Worm (Caenorhabditis elegans): ENCODE data around the gene T12A7.10.

T12A7.10 gene

ce11 chrIV:11771064-11771463 is 16.2 kb upstream of the T12A7.10 start:
- TF ChIP-seq ztf-4 (tag; optimal IDR thresholded peaks at IDR 0.05) (no peak), jun-1 (tag; optimal IDR thresholded peaks at IDR 0.05) (no peak), ceh-82 (tag; optimal IDR thresholded peaks at IDR 0.05) (no peak), mdl-1 (tag; optimal IDR thresholded peaks at IDR 0.05) (no peak), ceh-16 (tag; optimal IDR thresholded peaks at IDR 0.05) (no peak), lin-15B (tag; optimal IDR thresholded peaks at IDR 0.05) (no peak), nhr-12 (tag; optimal IDR thresholded peaks at IDR 0.05) (no peak), sea-2 (GFP tag; optimal IDR thresholded peaks at IDR 0.05) (no peak), pqm-1 (tag; optimal IDR thresholded peaks at IDR 0.05) (peak; percentile 43), nhr-237 (tag; optimal IDR thresholded peaks at IDR 0.05) (no peak), elt-2 (tag; optimal IDR thresholded peaks at IDR 0.05) (peak; percentile 91), pha-4 (tag; optimal IDR thresholded peaks at IDR 0.05) (peak; percentile 7), egl-5 (tag; optimal IDR thresholded peaks at IDR 0.05) (no peak), ztf-11 (tag; optimal IDR thresholded peaks at IDR 0.05) (no peak), skn-1 (tag; optimal IDR thresholded peaks at IDR 0.05) (no peak), egl-27 (tag; optimal IDR thresholded peaks at IDR 0.05) (no peak), unc-62 (GFP tag; optimal IDR thresholded peaks at IDR 0.05) (no peak), snpc-4 (tag; optimal IDR thresholded peaks at IDR 0.05) (no peak), nfya-1 (tag; optimal IDR thresholded peaks at IDR 0.05; ENCODE audit: insufficient read depth) (no peak), aly-2 (tag; optimal IDR thresholded peaks at IDR 0.05) (no peak), nhr-43 (tag; optimal IDR thresholded peaks at IDR 0.05; ENCODE audit: poor library complexity, severe bottlenecking) (no peak)

DNA sequence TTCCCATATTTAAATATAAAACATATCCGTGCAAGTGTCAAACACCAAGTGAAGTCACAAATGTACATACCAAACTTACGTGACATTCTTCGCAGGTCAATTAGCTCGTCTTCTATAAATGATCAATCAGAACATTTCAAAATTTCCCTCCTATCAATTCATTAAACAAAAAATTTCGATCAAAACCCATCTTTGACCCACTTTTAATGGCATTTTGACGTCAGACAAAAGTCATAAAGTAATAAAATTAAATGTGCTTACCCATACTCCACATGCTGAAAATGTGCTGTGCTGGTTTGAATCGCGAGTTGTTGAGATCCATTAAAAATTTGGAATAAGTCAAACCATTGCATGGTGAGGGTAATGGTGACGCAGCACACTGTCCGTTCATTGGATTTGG is 14.9 kb upstream of the T12A7.10 start:
- TF ChIP-seq nhr-11 (tag; optimal IDR thresholded peaks at IDR 0.05) (no peak), nhr-28 (tag; optimal IDR thresholded peaks at IDR 0.05) (no peak), elt-2 (tag; optimal IDR thresholded peaks at IDR 0.05) (peak; percentile 63), elt-3 (tag; optimal IDR thresholded peaks at IDR 0.05) (no peak), R02D3.7 (tag; optimal IDR thresholded peaks at IDR 0.05) (no peak), elt-1 (tag; optimal IDR thresholded peaks at IDR 0.05) (no peak), unc-62 (GFP tag; optimal IDR thresholded peaks at IDR 0.05) (no peak), fkh-2 (tag; optimal IDR thresholded peaks at IDR 0.05) (no peak), fos-1 (tag; optimal IDR thresholded peaks at IDR 0.05) (no peak), nhr-23 (tag; optimal IDR thresholded peaks at IDR 0.05) (no peak), nfya-1 (tag; optimal IDR thresholded peaks at IDR 0.05; ENCODE audit: insufficient read depth) (no peak), pqm-1 (tag; optimal IDR thresholded peaks at IDR 0.05) (peak; percentile 38), unc-39 (tag; optimal IDR thresholded peaks at IDR 0.05) (no peak)

ce11 chrIV:11765507-11765906 is 10.6 kb upstream of the T12A7.10 start:
- TF ChIP-seq mml-1 (tag; optimal IDR thresholded peaks at IDR 0.05) (no peak), nhr-12 (tag; optimal IDR thresholded peaks at IDR 0.05) (no peak), elt-2 (tag; optimal IDR thresholded peaks at IDR 0.05) (no peak), nhr-237 (tag; optimal IDR thresholded peaks at IDR 0.05) (no peak), fkh-2 (tag; optimal IDR thresholded peaks at IDR 0.05) (no peak), egl-5 (tag; optimal IDR thresholded peaks at IDR 0.05) (peak; percentile 57), skn-1 (tag; optimal IDR thresholded peaks at IDR 0.05) (peak; percentile 38), pha-4 (tag; optimal IDR thresholded peaks at IDR 0.05) (no peak), nhr-76 (tag; optimal IDR thresholded peaks at IDR 0.05) (no peak), hmg-11 (tag; optimal IDR thresholded peaks at IDR 0.05) (peak; percentile 57), sea-2 (GFP tag; optimal IDR thresholded peaks at IDR 0.05) (peak; percentile 49), unc-62 (GFP tag; optimal IDR thresholded peaks at IDR 0.05) (no peak), egl-27 (tag; optimal IDR thresholded peaks at IDR 0.05) (no peak), fos-1 (tag; optimal IDR thresholded peaks at IDR 0.05) (no peak), ztf-11 (tag; optimal IDR thresholded peaks at IDR 0.05) (no peak), ztf-4 (tag; optimal IDR thresholded peaks at IDR 0.05) (no peak), tbx-2 (tag; optimal IDR thresholded peaks at IDR 0.05) (no peak), daf-12 (tag; optimal IDR thresholded peaks at IDR 0.05) (no peak), nhr-67 (tag; optimal IDR thresholded peaks at IDR 0.05) (no peak), nhr-77 (tag; optimal IDR thresholded peaks at IDR 0.05) (no peak), lsy-12 (tag; optimal IDR thresholded peaks at IDR 0.05) (no peak), mdl-1 (tag; optimal IDR thresholded peaks at IDR 0.05) (no peak), ceh-82 (tag; optimal IDR thresholded peaks at IDR 0.05) (no peak), nhr-43 (tag; optimal IDR thresholded peaks at IDR 0.05; ENCODE audit: poor library complexity, severe bottlenecking) (no peak), ZK546.5 (tag; optimal IDR thresholded peaks at IDR 0.05) (no peak), pqm-1 (tag; optimal IDR thresholded peaks at IDR 0.05) (no peak), ceh-16 (tag; optimal IDR thresholded peaks at IDR 0.05) (no peak), nhr-25 (tag; optimal IDR thresholded peaks at IDR 0.05) (no peak), aly-2 (tag; optimal IDR thresholded peaks at IDR 0.05) (no peak), ama-1 (optimal IDR thresholded peaks at IDR 0.05) (no peak), elt-3 (tag; optimal IDR thresholded peaks at IDR 0.05) (no peak), R02D3.7 (tag; optimal IDR thresholded peaks at IDR 0.05) (no peak), nhr-23 (tag; optimal IDR thresholded peaks at IDR 0.05) (no peak), eor-1 (tag; optimal IDR thresholded peaks at IDR 0.05) (no peak), fkh-10 (GFP tag; optimal IDR thresholded peaks at IDR 0.05) (peak; percentile 71), lin-15B (tag; optimal IDR thresholded peaks at IDR 0.05) (peak; percentile 40), elt-1 (tag; optimal IDR thresholded peaks at IDR 0.05) (no peak), nfya-1 (tag; optimal IDR thresholded peaks at IDR 0.05; ENCODE audit: insufficient read depth) (peak; percentile 57), nhr-28 (tag; optimal IDR thresholded peaks at IDR 0.05) (no peak), jun-1 (tag; optimal IDR thresholded peaks at IDR 0.05) (no peak), ceh-28 (tag; optimal IDR thresholded peaks at IDR 0.05) (peak; percentile 82), unc-39 (tag; optimal IDR thresholded peaks at IDR 0.05) (no peak), ceh-9 (tag; optimal IDR thresholded peaks at IDR 0.05) (no peak), snpc-4 (tag; optimal IDR thresholded peaks at IDR 0.05) (peak; percentile 18)

Data from whole organism, L3 larva.